Fruit fly (Drosophila melanogaster) whole organism, embryonic: Measurements from ENCODE around the gene ClC-c.

ENCODE experiments used
- ATbp ChIP-seq: fragments of 200-800 bp; sonication (Bioruptor generic); optimal IDR thresholded peaks from 2 replicates; lab custom pipeline; 2017; ENCODE audit warnings: missing biosample characterization, mild to moderate bottlenecking, missing genetic modification characterization, missing genetic modification reagents
- Abd-B ChIP-seq: fragments of 200-800 bp; sonication (Bioruptor generic); optimal IDR thresholded peaks from 2 replicates; lab custom pipeline; 2018; ENCODE audit warnings: missing biosample characterization, mild to moderate bottlenecking, missing genetic modification characterization, moderate library complexity
- Atf-2 ChIP-seq: fragments of 200-800 bp; sonication (Bioruptor generic); optimal IDR thresholded peaks from 2 replicates; lab custom pipeline; 2016; ENCODE audit warnings: missing biosample characterization, missing genetic modification characterization
- CG10267 ChIP-seq: fragments of 200-800 bp; sonication (Bioruptor generic); optimal IDR thresholded peaks from 2 replicates; lab custom pipeline; 2018; ENCODE audit warnings: missing biosample characterization, mild to moderate bottlenecking, missing genetic modification characterization, moderate library complexity
- CG11085 ChIP-seq: fragments of 200-800 bp; sonication (Bioruptor generic); IDR thresholded peaks from 2 replicates; pipeline ENCODE4 v1.3.6; 2022; ENCODE audit warnings: missing biosample characterization, missing genetic modification characterization
- CG13296 ChIP-seq: fragments of 200-800 bp; sonication (Bioruptor generic); optimal IDR thresholded peaks from 3 replicates; lab custom pipeline; 2018; ENCODE audit warnings: missing biosample characterization, mild to moderate bottlenecking, missing genetic modification characterization
- CG13624 ChIP-seq: fragments of 200-800 bp; sonication (Bioruptor generic); optimal IDR thresholded peaks from 2 replicates; lab custom pipeline; 2016; ENCODE audit warnings: missing biosample characterization, missing genetic modification characterization
- CG13775 ChIP-seq: fragments of 200-800 bp; sonication (Bioruptor generic); optimal IDR thresholded peaks from 3 replicates; lab custom pipeline; 2017; ENCODE audit warnings: missing biosample characterization, mild to moderate bottlenecking, missing genetic modification characterization
- CG14441 ChIP-seq: fragments of 200-800 bp; sonication (Bioruptor generic); IDR thresholded peaks from 2 replicates; pipeline ENCODE4 v1.3.6; 2022; ENCODE audit warnings: missing biosample characterization, missing genetic modification characterization
- CG14860 ChIP-seq: fragments of 200-800 bp; sonication (Bioruptor generic); IDR thresholded peaks from 3 replicates; pipeline ENCODE4 v1.3.6; 2022; ENCODE audit warnings: missing biosample characterization, missing genetic modification characterization; ENCODE audit not compliant: partially characterized antibody
- CG15514 ChIP-seq: fragments of 200-800 bp; sonication (Bioruptor generic); optimal IDR thresholded peaks from 3 replicates; lab custom pipeline; 2017; ENCODE audit warnings: missing biosample characterization, missing genetic modification characterization, mild to moderate bottlenecking, moderate library complexity, missing genetic modification reagents
- CG1832 ChIP-seq: fragments of 200-800 bp; sonication (Bioruptor generic); optimal IDR thresholded peaks from 2 replicates; lab custom pipeline; 2017; ENCODE audit warnings: missing biosample characterization, mild to moderate bottlenecking, missing genetic modification characterization, inconsistent platforms
- CG2889 ChIP-seq: fragments of 200-800 bp; sonication (Bioruptor generic); IDR thresholded peaks from 3 replicates; pipeline ENCODE4 v1.3.6; 2022; ENCODE audit warnings: missing biosample characterization, missing genetic modification characterization
- CG31365 ChIP-seq: fragments of 200-800 bp; sonication (Bioruptor generic); optimal IDR thresholded peaks from 2 replicates; lab custom pipeline; 2018; ENCODE audit warnings: missing biosample characterization, mild to moderate bottlenecking, missing genetic modification characterization
- CG3163 ChIP-seq: fragments of 200-800 bp; sonication (Bioruptor generic); optimal IDR thresholded peaks from 3 replicates; lab custom pipeline; 2016; ENCODE audit warnings: missing biosample characterization, missing genetic modification characterization
- CG43689 ChIP-seq: fragments of 200-800 bp; sonication (Bioruptor generic); IDR thresholded peaks from 2 replicates; pipeline ENCODE4 v1.3.6; 2022; ENCODE audit warnings: missing biosample characterization, missing genetic modification characterization
- CG5953 ChIP-seq: fragments of 200-800 bp; sonication (Bioruptor generic); IDR thresholded peaks from 2 replicates; pipeline ENCODE4 v1.3.6; 2022; ENCODE audit warnings: missing biosample characterization, missing genetic modification characterization
- CG7963 ChIP-seq: fragments of 200-800 bp; sonication (Bioruptor generic); IDR thresholded peaks from 3 replicates; pipeline ENCODE4 v1.3.6; 2022; ENCODE audit warnings: missing biosample characterization, missing genetic modification characterization; ENCODE audit not compliant: partially characterized antibody
- CG8924 ChIP-seq: fragments of 200-800 bp; optimal IDR thresholded peaks from 3 replicates; lab custom pipeline; 2019; ENCODE audit warnings: missing biosample characterization, mild to moderate bottlenecking, missing genetic modification characterization, moderate library complexity
- CG9876 ChIP-seq: fragments of 200-800 bp; sonication (Bioruptor generic); optimal IDR thresholded peaks from 2 replicates; lab custom pipeline; 2016; ENCODE audit warnings: missing biosample characterization, missing genetic modification characterization
- Dad ChIP-seq: fragments of 200-800 bp; sonication (Bioruptor generic); optimal IDR thresholded peaks from 3 replicates; lab custom pipeline; 2016; ENCODE audit warnings: missing biosample characterization, missing genetic modification characterization
- Doc3 ChIP-seq: fragments of 200-800 bp; sonication (Bioruptor generic); IDR thresholded peaks from 3 replicates; pipeline ENCODE4 v1.3.6; 2022; ENCODE audit warnings: missing biosample characterization, missing genetic modification characterization; ENCODE audit not compliant: partially characterized antibody
- Hand ChIP-seq: fragments of 200-800 bp; sonication (Bioruptor generic); optimal IDR thresholded peaks from 2 replicates; lab custom pipeline; 2017; ENCODE audit warnings: mild to moderate bottlenecking, missing biosample characterization, missing genetic modification reagents, missing genetic modification characterization
- Hr78 ChIP-seq, 2 experiments: fragments of 200-800 bp in 1 of 2; fragments of >200 bp in 1 of 2; sonication (Bioruptor generic) in 1 of 2; optimal IDR thresholded peaks; 2 replicates each; lab custom pipeline; 2017 to 2019; ENCODE audit warnings: missing biosample characterization in 2 of 2, missing genetic modification characterization in 2 of 2, mild to moderate bottlenecking in 1 of 2, moderate library complexity in 1 of 2
- MESR4 ChIP-seq: fragments of 200-800 bp; sonication (Bioruptor generic); optimal IDR thresholded peaks from 2 replicates; lab custom pipeline; 2018; ENCODE audit warnings: missing biosample characterization, mild to moderate bottlenecking, missing genetic modification characterization, moderate library complexity
- MTF-1 ChIP-seq: fragments of 200-800 bp; sonication (Bioruptor generic); optimal IDR thresholded peaks from 2 replicates; lab custom pipeline; 2018; ENCODE audit warnings: missing biosample characterization, mild to moderate bottlenecking, missing genetic modification characterization, borderline replicate concordance
- Meics ChIP-seq: fragments of 200-800 bp; sonication (Bioruptor generic); optimal IDR thresholded peaks from 2 replicates; lab custom pipeline; 2017; ENCODE audit warnings: missing biosample characterization, mild to moderate bottlenecking, missing genetic modification characterization
- NC2α ChIP-seq: fragments of 200-800 bp; sonication (Bioruptor generic); optimal IDR thresholded peaks from 2 replicates; lab custom pipeline; 2016; ENCODE audit warnings: missing biosample characterization, missing genetic modification characterization
- al ChIP-seq: fragments of 200-800 bp; sonication (Bioruptor generic); IDR thresholded peaks from 2 replicates; pipeline ENCODE4 v1.3.6; 2022; ENCODE audit warnings: missing biosample characterization, missing genetic modification characterization
- az2 ChIP-seq: fragments of 200-800 bp; sonication (Bioruptor generic); optimal IDR thresholded peaks from 3 replicates; lab custom pipeline; 2016; ENCODE audit warnings: missing biosample characterization, missing genetic modification characterization
- crp ChIP-seq, 2 experiments: fragments of 200-800 bp; sonication (Bioruptor generic); optimal IDR thresholded peaks; 2 replicates in 1 of 2; 3 replicates in 1 of 2; lab custom pipeline; 2017; ENCODE audit warnings: missing biosample characterization in 2 of 2, missing genetic modification characterization in 2 of 2, mild to moderate bottlenecking in 1 of 2, moderate library complexity in 1 of 2
- da ChIP-seq: fragments of 200-800 bp; sonication (Bioruptor generic); optimal IDR thresholded peaks from 2 replicates; lab custom pipeline; 2016; ENCODE audit warnings: missing biosample characterization, missing genetic modification characterization
- ems ChIP-seq: fragments of 200-800 bp; sonication (Bioruptor generic); optimal IDR thresholded peaks from 3 replicates; lab custom pipeline; 2016; ENCODE audit warnings: missing biosample characterization, missing genetic modification characterization
- fd102C ChIP-seq: fragments of 200-800 bp; sonication (Bioruptor generic); optimal IDR thresholded peaks from 2 replicates; lab custom pipeline; 2018; ENCODE audit warnings: missing biosample characterization, mild to moderate bottlenecking, missing genetic modification characterization, moderate library complexity
- gt ChIP-seq: fragments of 200-800 bp; sonication (Bioruptor generic); IDR thresholded peaks from 2 replicates; pipeline ENCODE4 v1.3.6; 2022; ENCODE audit warnings: missing biosample characterization, missing genetic modification characterization
- ind ChIP-seq: fragments of 200-800 bp; sonication (Bioruptor generic); optimal IDR thresholded peaks from 3 replicates; lab custom pipeline; 2016; ENCODE audit warnings: missing biosample characterization, missing genetic modification characterization
- ken ChIP-seq: fragments of 200-800 bp; sonication (Bioruptor generic); IDR thresholded peaks from 3 replicates; pipeline ENCODE4 v1.3.6; 2022; ENCODE audit warnings: missing biosample characterization, missing genetic modification characterization
- knrl ChIP-seq: fragments of 200-800 bp; sonication (Bioruptor generic); IDR thresholded peaks from 3 replicates; pipeline ENCODE4 v1.3.6; 2022; ENCODE audit warnings: missing biosample characterization, missing genetic modification characterization; ENCODE audit not compliant: partially characterized antibody
- nmo ChIP-seq: fragments of 200-800 bp; sonication (Bioruptor generic); optimal IDR thresholded peaks from 2 replicates; lab custom pipeline; 2018; ENCODE audit warnings: missing biosample characterization, mild to moderate bottlenecking, missing genetic modification characterization, moderate library complexity
- otp ChIP-seq: fragments of 200-800 bp; sonication (Bioruptor generic); IDR thresholded peaks from 3 replicates; pipeline ENCODE4, ENCODE4 v1.3.6; 2022; ENCODE audit warnings: missing biosample characterization, missing genetic modification characterization
- phol ChIP-seq: fragments of 200-800 bp; sonication (Bioruptor generic); optimal IDR thresholded peaks from 3 replicates; lab custom pipeline; 2018; ENCODE audit warnings: missing biosample characterization, mild to moderate bottlenecking, missing genetic modification characterization, moderate library complexity
- sd ChIP-seq: fragments of 200-800 bp; sonication (Bioruptor generic); optimal IDR thresholded peaks from 3 replicates; lab custom pipeline; 2018; ENCODE audit warnings: missing biosample characterization, mild to moderate bottlenecking, missing genetic modification characterization, moderate library complexity
- seq ChIP-seq: fragments of 200-800 bp; sonication (Bioruptor generic); IDR thresholded peaks from 2 replicates; pipeline ENCODE4 v1.3.6; 2022; ENCODE audit warnings: missing biosample characterization, missing genetic modification characterization
- shn ChIP-seq: fragments of 200-800 bp; sonication (Bioruptor generic); optimal IDR thresholded peaks from 3 replicates; lab custom pipeline; 2016; ENCODE audit warnings: missing biosample characterization, missing genetic modification characterization
- tna ChIP-seq: fragments of 200-800 bp; sonication (Bioruptor generic); IDR thresholded peaks from 2 replicates; pipeline ENCODE4 v1.3.6; 2022; ENCODE audit warnings: missing biosample characterization, missing genetic modification characterization; ENCODE audit not compliant: partially characterized antibody
- trh ChIP-seq: fragments of 200-800 bp; sonication (Bioruptor generic); optimal IDR thresholded peaks from 2 replicates; lab custom pipeline; 2016; ENCODE audit warnings: missing biosample characterization, missing genetic modification characterization
- wdn ChIP-seq: fragments of 200-800 bp; sonication (Bioruptor generic); IDR thresholded peaks from 2 replicates; pipeline ENCODE4 v1.3.6; 2022; ENCODE audit warnings: missing biosample characterization, missing genetic modification characterization
- z ChIP-seq: fragments of 200-800 bp; sonication (Bioruptor generic); IDR thresholded peaks from 3 replicates; pipeline ENCODE4 v1.3.6; 2022; ENCODE audit warnings: missing biosample characterization, missing genetic modification characterization
- zfh2 ChIP-seq: fragments of 200-800 bp; sonication (Bioruptor generic); optimal IDR thresholded peaks from 2 replicates; lab custom pipeline; 2016; ENCODE audit warnings: missing biosample characterization, missing genetic modification characterization

The ClC-c gene

dm6 chr3L:16046387-16047066 lies 43.7 kb upstream of the ClC-c start (continued):
- TF ChIP-seq Hand (GFP tag; lab: Kevin White, UChicago) (peak; percentile 53), CG10267 (tag; lab: Kevin White, UChicago) (peak; percentile 4), NC2α (GFP tag; lab: Kevin White, UChicago) (no peak), az2 (GFP tag; lab: Kevin White, UChicago) (no peak), CG8924 (tag; lab: Kevin White, UChicago) (peak; percentile 89), wdn (GFP tag; lab: Robert Waterston, UW) (no peak), ATbp (GFP tag; lab: Kevin White, UChicago) (no peak), ken (GFP tag; lab: Robert Waterston, UW) (no peak), CG14441 (GFP tag; lab: Robert Waterston, UW) (peak; percentile 36; the same call in 1 of the 2 replicates), zfh2 (GFP tag; lab: Kevin White, UChicago) (no peak), trh (GFP tag; lab: Kevin White, UChicago) (no peak), CG1832 (GFP tag; lab: Kevin White, UChicago) (no peak), CG5953 (GFP tag; lab: Robert Waterston, UW) (peak; percentile 16; the same call in 1 of the 2 replicates), CG13624 (GFP tag; lab: Kevin White, UChicago) (no peak), Atf-2 (GFP tag; lab: Kevin White, UChicago) (no peak), CG9876 (GFP tag; lab: Kevin White, UChicago) (no peak), sd (tag; lab: Kevin White, UChicago) (peak; percentile 89), nmo (GFP tag; lab: Kevin White, UChicago) (peak; percentile 4), tna (GFP tag; lab: Robert Waterston, UW) (no peak), Abd-B (GFP tag; lab: Kevin White, UChicago) (no peak), Dad (no peak), seq (GFP tag; lab: Robert Waterston, UW) (no peak), ems (GFP tag; lab: Kevin White, UChicago) (no peak), shn (no peak), gt (GFP tag; lab: Robert Waterston, UW) (no peak), phol (tag; lab: Kevin White, UChicago) (no peak), CG14860 (GFP tag; lab: Robert Waterston, UW) (no peak), ind (GFP tag; lab: Kevin White, UChicago) (no peak), CG15514 (no peak), CG43689 (GFP tag; lab: Robert Waterston, UW) (no peak), otp (peak; percentile 55; the same call in 1 of the 3 replicates), MESR4 (peak; percentile 57), knrl (GFP tag; lab: Robert Waterston, UW) (no peak; the same call in 2 of the 3 replicates), Doc3 (GFP tag; lab: Robert Waterston, UW) (no peak), Hr78 (GFP tag; optimal IDR thresholded peaks at IDR 0.05; lab: Kevin White, UChicago) (no peak), Meics (GFP tag; lab: Kevin White, UChicago) (no peak), CG31365 (peak; percentile 36), fd102C (GFP tag; lab: Kevin White, UChicago) (no peak), CG2889 (GFP tag; lab: Robert Waterston, UW) (no peak), da (GFP tag; lab: Kevin White, UChicago) (no peak), al (no peak), z (GFP tag; lab: Robert Waterston, UW) (peak; percentile 61; the same call in 2 of the 3 replicates), CG13296 (GFP tag; lab: Kevin White, UChicago) (peak; percentile 23), MTF-1 (GFP tag; lab: Kevin White, UChicago) (peak; percentile 55), CG3163 (no peak), CG7963 (GFP tag; lab: Robert Waterston, UW) (no peak), CG11085 (no peak), CG13775 (GFP tag; lab: Kevin White, UChicago) (no peak), crp (GFP tag; optimal IDR thresholded peaks at IDR 0.05; lab: Kevin White, UChicago) (no peak)
